Worm (Caenorhabditis elegans): Measurements from ENCODE around the gene kin-29.

DNA sequence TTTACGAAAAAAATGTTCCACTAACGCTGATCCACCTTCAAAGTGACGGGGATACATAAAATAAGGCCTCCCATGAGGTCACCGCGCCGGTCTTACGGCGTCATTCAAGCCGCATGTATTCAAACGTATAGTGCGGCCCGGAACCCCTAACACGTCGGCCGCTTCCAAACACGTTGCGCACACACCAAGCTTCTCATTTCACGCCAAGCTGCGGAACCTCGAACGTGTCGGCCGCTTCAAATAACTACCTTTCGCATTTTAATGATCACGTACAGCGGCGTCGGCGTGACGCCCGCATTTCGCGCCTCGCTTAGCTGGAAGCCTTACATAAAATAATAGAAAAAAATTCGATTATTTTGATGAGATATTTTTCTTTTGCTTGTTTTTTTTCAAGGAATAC lies 8.7 kb downstream of the kin-29 start:
- TF ChIP-seq blmp-1 (tag; optimal IDR thresholded peaks at IDR 0.05; ENCODE audit: insufficient read depth) (no peak), zag-1 (tag; optimal IDR thresholded peaks at IDR 0.05) (no peak), elt-3 (tag; optimal IDR thresholded peaks at IDR 0.05) (no peak), lin-39 (tag; optimal IDR thresholded peaks at IDR 0.05) (no peak), sem-4 (tag; optimal IDR thresholded peaks at IDR 0.05) (no peak), snpc-4 (tag; optimal IDR thresholded peaks at IDR 0.05) (peak; percentile 72), sma-9 (GFP tag; optimal IDR thresholded peaks at IDR 0.05) (no peak), sma-9 (tag; optimal IDR thresholded peaks at IDR 0.05) (no peak), ceh-82 (tag; optimal IDR thresholded peaks at IDR 0.05) (no peak), ZK546.5 (tag; optimal IDR thresholded peaks at IDR 0.05) (no peak), F13H6.1 (tag; optimal IDR thresholded peaks at IDR 0.05) (no peak)

Measured in whole organism, L2 larva.